Fruit fly (Drosophila melanogaster) whole organism, prepupa: ENCODE measurements around the gene dpr20.
A peak's percentile ranks its signal among the peaks of the same experiment; 100 is the strongest.

Experiments used
- Blimp-1 ChIP-seq: fragments of 200-800 bp; sonication (Bioruptor generic); optimal IDR thresholded peaks from 3 replicates; lab custom pipeline; 2017; ENCODE audit warnings: missing biosample characterization, missing genetic modification characterization, mild to moderate bottlenecking, moderate library complexity, missing genetic modification reagents
- CG10631 ChIP-seq: fragments of 200-800 bp; sonication (Bioruptor generic); optimal IDR thresholded peaks from 2 replicates; lab custom pipeline; 2016; ENCODE audit warnings: missing biosample characterization, missing genetic modification characterization
- CG10669 ChIP-seq: fragments of 200-800 bp; sonication (Bioruptor generic); optimal IDR thresholded peaks from 3 replicates; lab custom pipeline; 2018; ENCODE audit warnings: missing biosample characterization, mild to moderate bottlenecking, missing genetic modification characterization, moderate library complexity
- CG11294 ChIP-seq: fragments of 200-800 bp; sonication (Bioruptor generic); IDR thresholded peaks from 2 replicates; pipeline ENCODE4 v1.3.6; 2022; ENCODE audit warnings: missing biosample characterization, missing genetic modification characterization
- CG11762 ChIP-seq: fragments of 200-800 bp; sonication (Bioruptor generic); optimal IDR thresholded peaks from 3 replicates; lab custom pipeline; 2016; ENCODE audit warnings: missing biosample characterization, missing genetic modification characterization; ENCODE audit not compliant: insufficient read depth
- CG11902 ChIP-seq: fragments of 200-800 bp; sonication (Bioruptor generic); optimal IDR thresholded peaks from 3 replicates; lab custom pipeline; 2016; ENCODE audit warnings: missing biosample characterization, missing genetic modification characterization
- CG15336 ChIP-seq: fragments of 200-800 bp; sonication (Bioruptor generic); IDR thresholded peaks from 2 replicates; pipeline ENCODE4 v1.3.6; 2022; ENCODE audit warnings: missing biosample characterization, missing genetic modification characterization
- CG1621 ChIP-seq: fragments of 200-800 bp; sonication (Bioruptor generic); optimal IDR thresholded peaks from 3 replicates; lab custom pipeline; 2018; ENCODE audit warnings: missing biosample characterization, mild to moderate bottlenecking, missing genetic modification characterization
- CG32006 ChIP-seq: fragments of 200-800 bp; sonication (Bioruptor generic); optimal IDR thresholded peaks from 3 replicates; lab custom pipeline; 2017; ENCODE audit warnings: missing biosample characterization, mild to moderate bottlenecking, missing genetic modification characterization
- CG34406 ChIP-seq: fragments of 200-800 bp; sonication (Bioruptor generic); optimal IDR thresholded peaks from 3 replicates; lab custom pipeline; 2016; ENCODE audit warnings: missing biosample characterization, missing genetic modification characterization
- CG3919 ChIP-seq: fragments of 200-800 bp; sonication (Bioruptor generic); optimal IDR thresholded peaks from 3 replicates; lab custom pipeline; 2016; ENCODE audit warnings: missing biosample characterization, missing genetic modification characterization
- CG4318 ChIP-seq: fragments of 200-800 bp; sonication (Bioruptor generic); optimal IDR thresholded peaks from 3 replicates; lab custom pipeline; 2017; ENCODE audit warnings: missing biosample characterization, mild to moderate bottlenecking, missing genetic modification characterization
- CG6163 ChIP-seq: fragments of 200-800 bp; sonication (Bioruptor generic); IDR thresholded peaks from 3 replicates; pipeline ENCODE4 v1.3.6; 2022; ENCODE audit warnings: missing biosample characterization, missing genetic modification characterization
- CG6276 ChIP-seq: fragments of 200-800 bp; sonication (Bioruptor generic); optimal IDR thresholded peaks from 2 replicates; lab custom pipeline; 2017; ENCODE audit warnings: missing biosample characterization, mild to moderate bottlenecking, missing genetic modification characterization
- CG6792 ChIP-seq: fragments of 200-800 bp; sonication (Bioruptor generic); optimal IDR thresholded peaks from 3 replicates; lab custom pipeline; 2016; ENCODE audit warnings: missing biosample characterization, missing genetic modification characterization
- CG6854 ChIP-seq: fragments of 200-800 bp; sonication (Bioruptor generic); optimal IDR thresholded peaks from 2 replicates; lab custom pipeline; 2017; ENCODE audit warnings: missing biosample characterization, mild to moderate bottlenecking, missing genetic modification characterization
- CG7368 ChIP-seq: fragments of 200-800 bp; sonication (Bioruptor generic); optimal IDR thresholded peaks from 3 replicates; lab custom pipeline; 2016; ENCODE audit warnings: missing biosample characterization, missing genetic modification characterization
- CG8119 ChIP-seq: fragments of 200-800 bp; sonication (Bioruptor generic); IDR thresholded peaks from 3 replicates; pipeline ENCODE4 v1.3.6; 2022; ENCODE audit warnings: missing biosample characterization, missing genetic modification characterization
- CG8632 ChIP-seq: fragments of 200-800 bp; sonication (Bioruptor generic); optimal IDR thresholded peaks from 3 replicates; lab custom pipeline; 2016; ENCODE audit warnings: missing biosample characterization, missing genetic modification characterization
- CG9139 ChIP-seq: fragments of 200-800 bp; sonication (Bioruptor generic); optimal IDR thresholded peaks from 3 replicates; lab custom pipeline; 2017; ENCODE audit warnings: missing biosample characterization, mild to moderate bottlenecking, missing genetic modification characterization
- Eip75B ChIP-seq: fragments of 200-800 bp; sonication (Bioruptor generic); optimal IDR thresholded peaks from 3 replicates; lab custom pipeline; 2016; ENCODE audit warnings: missing biosample characterization, missing genetic modification characterization
- Eip78C ChIP-seq: fragments of 200-800 bp; sonication (Bioruptor generic); peaks from one replicate; lab custom pipeline; 2016; ENCODE audit warnings: missing biosample characterization, missing genetic modification characterization
- Eip93F ChIP-seq: fragments of 200-800 bp; sonication (Bioruptor generic); optimal IDR thresholded peaks from 2 replicates; lab custom pipeline; 2016; ENCODE audit warnings: missing biosample characterization, mild to moderate bottlenecking, missing genetic modification characterization
- Ets21C ChIP-seq: fragments of 200-800 bp; sonication (Bioruptor generic); optimal IDR thresholded peaks from 3 replicates; lab custom pipeline; 2016; ENCODE audit warnings: missing biosample characterization, missing genetic modification characterization
- Ets96B ChIP-seq: fragments of 200-800 bp; optimal IDR thresholded peaks from 2 replicates; lab custom pipeline; 2019; ENCODE audit warnings: missing biosample characterization, mild to moderate bottlenecking, missing genetic modification characterization, moderate library complexity
- Gug ChIP-seq: fragments of 200-800 bp; sonication (Bioruptor generic); IDR thresholded peaks from 2 replicates; pipeline ENCODE4 v1.3.6; 2022; ENCODE audit warnings: missing biosample characterization, missing genetic modification characterization
- Hr4 ChIP-seq: fragments of 200-800 bp; sonication (Bioruptor generic); optimal IDR thresholded peaks from 3 replicates; lab custom pipeline; 2016; ENCODE audit warnings: missing biosample characterization, missing genetic modification characterization
- Met ChIP-seq: fragments of 200-800 bp; sonication (Bioruptor generic); optimal IDR thresholded peaks from 3 replicates; lab custom pipeline; 2016; ENCODE audit warnings: missing biosample characterization, missing genetic modification characterization
- OdsH ChIP-seq: fragments of 200-800 bp; sonication (Bioruptor generic); optimal IDR thresholded peaks from 3 replicates; lab custom pipeline; 2016; ENCODE audit warnings: missing biosample characterization, missing genetic modification characterization
- Sox102F ChIP-seq: fragments of 200-800 bp; sonication (Bioruptor generic); optimal IDR thresholded peaks from 2 replicates; lab custom pipeline; 2016; ENCODE audit warnings: missing biosample characterization, mild to moderate bottlenecking, missing genetic modification characterization
- Sox14 ChIP-seq: fragments of 200-800 bp; sonication (Bioruptor generic); optimal IDR thresholded peaks from 3 replicates; lab custom pipeline; 2016; ENCODE audit warnings: missing biosample characterization, missing genetic modification characterization
- Sox15 ChIP-seq: fragments of 200-800 bp; sonication (Bioruptor generic); optimal IDR thresholded peaks from 3 replicates; lab custom pipeline; 2016; ENCODE audit warnings: missing biosample characterization, missing genetic modification characterization
- achi ChIP-seq: fragments of 200-800 bp; sonication (Bioruptor generic); optimal IDR thresholded peaks from 3 replicates; lab custom pipeline; 2016; ENCODE audit warnings: missing biosample characterization, missing genetic modification characterization
- acj6 ChIP-seq: fragments of 200-800 bp; sonication (Bioruptor generic); optimal IDR thresholded peaks from 3 replicates; lab custom pipeline; 2016; ENCODE audit warnings: missing biosample characterization, missing genetic modification characterization
- cyc ChIP-seq: fragments of 200-800 bp; sonication (Bioruptor generic); optimal IDR thresholded peaks from 3 replicates; lab custom pipeline; 2016; ENCODE audit warnings: missing biosample characterization, missing genetic modification characterization
- dac ChIP-seq: fragments of 200-800 bp; sonication (Bioruptor generic); optimal IDR thresholded peaks from 2 replicates; lab custom pipeline; 2017; ENCODE audit warnings: missing biosample characterization, mild to moderate bottlenecking, missing genetic modification characterization
- dsx ChIP-seq: fragments of 200-800 bp; optimal IDR thresholded peaks from 3 replicates; lab custom pipeline; 2019; ENCODE audit warnings: missing biosample characterization, mild to moderate bottlenecking, missing genetic modification characterization, moderate library complexity; ENCODE audit not compliant: poor library complexity, severe bottlenecking
- eg ChIP-seq: fragments of 200-800 bp; sonication (Bioruptor generic); IDR thresholded peaks from 3 replicates; pipeline ENCODE4 v1.3.6; 2022; ENCODE audit warnings: missing biosample characterization, missing genetic modification characterization
- esn ChIP-seq: fragments of 200-800 bp; sonication (Bioruptor generic); optimal IDR thresholded peaks from 2 replicates; lab custom pipeline; 2016; ENCODE audit warnings: missing biosample characterization, mild to moderate bottlenecking, missing genetic modification characterization, moderate library complexity
- fd59A ChIP-seq: fragments of 200-800 bp; sonication (Bioruptor generic); optimal IDR thresholded peaks from 2 replicates; lab custom pipeline; 2017; ENCODE audit warnings: missing biosample characterization, mild to moderate bottlenecking, missing genetic modification characterization, missing genetic modification reagents
- lz ChIP-seq: fragments of 200-800 bp; sonication (Bioruptor generic); optimal IDR thresholded peaks from 3 replicates; lab custom pipeline; 2016; ENCODE audit warnings: missing biosample characterization, missing genetic modification characterization
- net ChIP-seq: fragments of 200-800 bp; sonication (Bioruptor generic); optimal IDR thresholded peaks from 3 replicates; lab custom pipeline; 2016; ENCODE audit warnings: missing biosample characterization, missing genetic modification characterization
- pdm3 ChIP-seq: fragments of 200-800 bp; sonication (Bioruptor generic); optimal IDR thresholded peaks from 3 replicates; lab custom pipeline; 2016; ENCODE audit warnings: missing biosample characterization, missing genetic modification characterization
- salr ChIP-seq, 2 experiments: fragments of 200-800 bp; sonication (Bioruptor generic); optimal IDR thresholded peaks; 3 replicates each; lab custom pipeline; 2016 to 2018; ENCODE audit warnings: missing biosample characterization in 2 of 2, missing genetic modification characterization in 2 of 2, mild to moderate bottlenecking in 1 of 2
- ss ChIP-seq, 2 experiments: fragments of 200-800 bp; sonication (Bioruptor generic); optimal IDR thresholded peaks; 2 replicates in 1 of 2; 3 replicates in 1 of 2; lab custom pipeline; 2017 to 2018; ENCODE audit warnings: mild to moderate bottlenecking in 2 of 2, missing biosample characterization in 2 of 2, missing genetic modification characterization in 2 of 2, moderate library complexity in 1 of 2
- svp ChIP-seq: fragments of 200-800 bp; sonication (Bioruptor generic); peaks from one replicate; lab custom pipeline; 2016; ENCODE audit warnings: missing biosample characterization, missing genetic modification characterization
- topi ChIP-seq: fragments of 200-800 bp; sonication (Bioruptor generic); optimal IDR thresholded peaks from 3 replicates; lab custom pipeline; 2016; ENCODE audit warnings: missing biosample characterization, missing genetic modification characterization
- vri ChIP-seq: fragments of 200-800 bp; sonication (Bioruptor generic); optimal IDR thresholded peaks from 3 replicates; lab custom pipeline; 2016; ENCODE audit warnings: missing biosample characterization, mild to moderate bottlenecking, missing genetic modification characterization

Gene dpr20

dm6 chr3L:813911-814310, 43.1 kb downstream of the dpr20 start (continued):
- TF ChIP-seq CG32006 (GFP tag; lab: Kevin White, UChicago) (peak; percentile 30), Ets96B (tag; lab: Kevin White, UChicago) (peak; percentile 12), CG6163 (GFP tag; lab: Robert Waterston, UW) (peak; percentile 54), ss (GFP tag; optimal IDR thresholded peaks at IDR 0.05; lab: Kevin White, UChicago) (peak in 1 of 2 experiments; percentile 25), dsx (peak; percentile 0), CG6792 (GFP tag; lab: Kevin White, UChicago) (no peak), net (GFP tag; lab: Kevin White, UChicago) (peak; percentile 28), dac (no peak), fd59A (GFP tag; lab: Kevin White, UChicago) (no peak), CG3919 (GFP tag; lab: Kevin White, UChicago) (peak; percentile 34), achi (GFP tag; lab: Kevin White, UChicago) (peak; percentile 22), Ets21C (no peak)

dm6 chr3L:813229-813837, 43.7 kb downstream of the dpr20 start:
- TF ChIP-seq esn (GFP tag; lab: Kevin White, UChicago) (peak; percentile 31), cyc (peak; percentile 17), CG3919 (GFP tag; lab: Kevin White, UChicago) (peak; percentile 92), Blimp-1 (GFP tag; lab: Kevin White, UChicago) (no peak), CG11902 (GFP tag; lab: Kevin White, UChicago) (peak; percentile 44), achi (GFP tag; lab: Kevin White, UChicago) (peak; percentile 89), CG15336 (peak; percentile 96), acj6 (GFP tag; lab: Kevin White, UChicago) (peak; percentile 88), CG11762 (GFP tag; lab: Kevin White, UChicago) (peak; percentile 77), salr (GFP tag; optimal IDR thresholded peaks at IDR 0.05; lab: Kevin White, UChicago) (peak; percentile 85 to 88), CG4318 (peak; percentile 92), Sox15 (GFP tag; lab: Kevin White, UChicago) (peak; percentile 51), topi (GFP tag; lab: Kevin White, UChicago) (peak; percentile 47), fd59A (GFP tag; lab: Kevin White, UChicago) (peak; percentile 88), Sox102F (peak; percentile 13), CG8119 (GFP tag; lab: Robert Waterston, UW) (peak; percentile 96), CG6276 (peak; percentile 95), svp (GFP tag; lab: Kevin White, UChicago) (peak; percentile 76), dac (peak; percentile 90), CG8632 (peak; percentile 73), pdm3 (GFP tag; lab: Kevin White, UChicago) (peak; percentile 84), CG1621 (tag; lab: Kevin White, UChicago) (peak; percentile 92), Met (GFP tag; lab: Kevin White, UChicago) (peak; percentile 53), Eip78C (peak; percentile 96), CG34406 (GFP tag; lab: Kevin White, UChicago) (peak; percentile 62), Hr4 (GFP tag; lab: Kevin White, UChicago) (peak; percentile 95), CG7368 (peak; percentile 85), CG10631 (GFP tag; lab: Kevin White, UChicago) (peak; percentile 91), Ets21C (no peak), Eip93F (GFP tag; lab: Kevin White, UChicago) (no peak), CG6163 (GFP tag; lab: Robert Waterston, UW) (peak; percentile 96), Eip75B (GFP tag; lab: Kevin White, UChicago) (peak; percentile 88), CG11294 (peak; percentile 92), ss (GFP tag; optimal IDR thresholded peaks at IDR 0.05; lab: Kevin White, UChicago) (peak; percentile 70 to 81), vri (GFP tag; lab: Kevin White, UChicago) (no peak), Sox14 (peak; percentile 91), lz (peak; percentile 45), OdsH (GFP tag; lab: Kevin White, UChicago) (peak; percentile 89), eg (GFP tag; lab: Robert Waterston, UW) (peak; percentile 97), CG6854 (GFP tag; lab: Kevin White, UChicago) (no peak), Gug (GFP tag; lab: Robert Waterston, UW) (peak; percentile 96), CG10669 (GFP tag; lab: Kevin White, UChicago) (peak; percentile 90), CG32006 (GFP tag; lab: Kevin White, UChicago) (peak; percentile 96), CG9139 (peak; percentile 73)
